Worm (Caenorhabditis elegans) whole organism, midembryonic: Measurements from ENCODE around the gene srbc-31.

ENCODE experiments used
- cog-1 ChIP-seq: sonication (generic microtip); optimal IDR thresholded peaks from 2 replicates; lab custom pipeline; 2016; ENCODE audit warnings: missing genetic modification characterization, missing compliant biosample characterization
- flt-1 ChIP-seq: fragments of 200-800 bp; sonication (Bioruptor generic); IDR thresholded peaks from 2 replicates; pipeline ENCODE4 v1.3.6; 2022; ENCODE audit warnings: missing genetic modification characterization, missing compliant biosample characterization
- med-1 ChIP-seq: sonication (generic microtip); optimal IDR thresholded peaks from 2 replicates; lab custom pipeline; 2017; ENCODE audit warnings: missing genetic modification characterization, mild to moderate bottlenecking, missing compliant biosample characterization, antibody characterized with exemption, missing genetic modification reagents; ENCODE audit not compliant: insufficient read depth
- ref-1 ChIP-seq: fragments of 200-800 bp; sonication (Bioruptor generic); conservative IDR thresholded peaks from 2 replicates; pipeline ENCODE4 v1.3.6; 2022; ENCODE audit warnings: missing genetic modification reagents, missing genetic modification characterization, missing compliant biosample characterization
- tab-1 ChIP-seq: fragments of 200-800 bp; sonication (Bioruptor generic); IDR thresholded peaks from 2 replicates; pipeline ENCODE4 v1.3.6; 2022; ENCODE audit warnings: missing genetic modification characterization, missing compliant biosample characterization
- ztf-23 ChIP-seq: fragments of 200-800 bp; sonication (Bioruptor generic); IDR thresholded peaks from 2 replicates; pipeline ENCODE4 v1.3.6; 2022; ENCODE audit warnings: missing genetic modification reagents, missing genetic modification characterization, missing compliant biosample characterization
- ztf-29 ChIP-seq: fragments of 200-800 bp; sonication (Bioruptor generic); IDR thresholded peaks from 2 replicates; pipeline ENCODE4 v1.3.6; 2022; ENCODE audit warnings: missing genetic modification reagents, missing genetic modification characterization, missing compliant biosample characterization

DNA sequence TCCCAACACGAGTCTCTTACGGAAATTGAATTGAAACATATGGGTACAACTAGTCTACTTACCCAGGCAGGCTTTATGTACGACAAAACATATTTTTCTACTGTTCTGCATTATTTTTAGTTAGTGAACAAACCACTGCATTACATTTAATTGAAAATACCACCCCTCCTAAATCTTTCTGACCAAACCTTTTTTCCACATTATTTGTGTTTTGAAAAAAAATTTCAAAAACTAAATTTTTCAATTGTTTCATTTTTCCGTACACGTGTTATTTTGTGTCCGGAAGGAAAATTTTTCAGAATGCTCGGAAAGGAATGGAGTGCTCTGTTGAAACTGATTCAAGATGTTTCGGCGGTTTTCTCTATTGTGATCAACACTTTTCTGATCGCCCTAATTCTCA is 35.0 kb upstream of the srbc-31 start, which contains the start of gene str-226:
- TF ChIP-seq flt-1 (no peak), tab-1 (GFP tag; lab: Robert Waterston, UW) (no peak), med-1 (no peak), ztf-23 (no peak), ref-1 (GFP tag; lab: Robert Waterston, UW) (no peak), ztf-29 (GFP tag; lab: Robert Waterston, UW) (no peak), cog-1 (tag; lab: Kevin White, UChicago) (no peak)
